Worm (Caenorhabditis elegans) whole organism, mixed stage, embryonic: ENCODE results near the gene zif-1.
A peak's percentile ranks its signal among the peaks of the same experiment; 100 is the strongest.

Experiments used
- M03D4.4 ChIP-seq: sonication (generic microtip); optimal IDR thresholded peaks from 2 replicates; lab custom pipeline; 2017; ENCODE audit warnings: mild to moderate bottlenecking, missing genetic modification characterization, missing compliant biosample characterization
- bed-3 ChIP-seq: fragments of 200-800 bp; sonication (Bioruptor generic); optimal IDR thresholded peaks from 3 replicates; lab custom pipeline; 2018; ENCODE audit warnings: mild to moderate bottlenecking, missing genetic modification characterization, moderate library complexity, missing compliant biosample characterization
- blmp-1 ChIP-seq: fragments of 150-350 bp; optimal IDR thresholded peaks from 2 replicates; lab custom pipeline; 2014; ENCODE audit warnings: missing biosample characterization, missing genetic modification characterization
- ceh-39 ChIP-seq: fragments of 150-350 bp; optimal IDR thresholded peaks from 2 replicates; lab custom pipeline; 2014; ENCODE audit warnings: missing biosample characterization, missing genetic modification characterization
- ceh-43 ChIP-seq: fragments of 200-800 bp; sonication (Bioruptor generic); optimal IDR thresholded peaks from 2 replicates; lab custom pipeline; 2018; ENCODE audit warnings: mild to moderate bottlenecking, missing genetic modification characterization, moderate library complexity, missing compliant biosample characterization
- ceh-83 ChIP-seq: fragments of 200-800 bp; sonication (Bioruptor generic); optimal IDR thresholded peaks from 2 replicates; lab custom pipeline; 2018; ENCODE audit warnings: mild to moderate bottlenecking, missing genetic modification characterization, missing compliant biosample characterization
- ces-1 ChIP-seq: fragments of 150-350 bp; optimal IDR thresholded peaks from 2 replicates; lab custom pipeline; 2014; ENCODE audit warnings: missing biosample characterization, missing genetic modification reagents, missing genetic modification characterization
- cnd-1 ChIP-seq: fragments of 200-800 bp; sonication (Bioruptor generic); optimal IDR thresholded peaks from 2 replicates; lab custom pipeline; 2018; ENCODE audit warnings: mild to moderate bottlenecking, missing genetic modification characterization, missing compliant biosample characterization
- drap-1 ChIP-seq: fragments of 200-800 bp; sonication (Bioruptor generic); optimal IDR thresholded peaks from 3 replicates; lab custom pipeline; 2018; ENCODE audit warnings: mild to moderate bottlenecking, missing genetic modification characterization, missing compliant biosample characterization
- elt-1 ChIP-seq: sonication (generic microtip); optimal IDR thresholded peaks from 2 replicates; lab custom pipeline; 2017; ENCODE audit warnings: missing genetic modification characterization, mild to moderate bottlenecking, missing compliant biosample characterization, antibody characterized with exemption, moderate library complexity, borderline replicate concordance; ENCODE audit not compliant: insufficient read depth
- flh-1 ChIP-seq: fragments of 200-800 bp; sonication (Bioruptor generic); optimal IDR thresholded peaks from 2 replicates; lab custom pipeline; 2018; ENCODE audit warnings: mild to moderate bottlenecking, missing genetic modification characterization, moderate library complexity, missing compliant biosample characterization
- ham-2 ChIP-seq: fragments of 200-800 bp; sonication (Bioruptor generic); optimal IDR thresholded peaks from 2 replicates; lab custom pipeline; 2018; ENCODE audit warnings: mild to moderate bottlenecking, missing genetic modification characterization, missing compliant biosample characterization
- hlh-1 ChIP-seq: fragments of 150-350 bp; optimal IDR thresholded peaks from 2 replicates; lab custom pipeline; 2014; ENCODE audit warnings: missing biosample characterization, missing genetic modification reagents, missing genetic modification characterization
- lin-13 ChIP-seq: fragments of 150-350 bp; optimal IDR thresholded peaks from 2 replicates; lab custom pipeline; 2014; ENCODE audit warnings: missing biosample characterization, missing genetic modification characterization
- lin-32 ChIP-seq: fragments of 200-800 bp; sonication (Bioruptor generic); optimal IDR thresholded peaks from 2 replicates; lab custom pipeline; 2018; ENCODE audit warnings: mild to moderate bottlenecking, missing genetic modification characterization, missing compliant biosample characterization
- lsy-2 ChIP-seq: fragments of 150-350 bp; optimal IDR thresholded peaks from 2 replicates; lab custom pipeline; 2014; ENCODE audit warnings: missing biosample characterization, missing genetic modification characterization
- mab-5 ChIP-seq: fragments of 150-350 bp; optimal IDR thresholded peaks from 2 replicates; lab custom pipeline; 2014; ENCODE audit warnings: missing biosample characterization, missing genetic modification characterization
- mep-1 ChIP-seq: fragments of 150-350 bp; optimal IDR thresholded peaks from 2 replicates; lab custom pipeline; 2017; ENCODE audit warnings: missing biosample characterization, missing genetic modification reagents, missing genetic modification characterization, inconsistent platforms
- nhr-2 ChIP-seq: fragments of 150-350 bp; optimal IDR thresholded peaks from 2 replicates; lab custom pipeline; 2014; ENCODE audit warnings: missing biosample characterization, missing genetic modification characterization
- nhr-237 ChIP-seq: fragments of 150-350 bp; optimal IDR thresholded peaks from 2 replicates; lab custom pipeline; 2014; ENCODE audit warnings: missing biosample characterization, missing genetic modification characterization
- nhr-28 ChIP-seq: fragments of 150-350 bp; optimal IDR thresholded peaks from 2 replicates; lab custom pipeline; 2014; ENCODE audit warnings: missing biosample characterization, missing genetic modification characterization
- pha-4 ChIP-seq: fragments of 150-350 bp; optimal IDR thresholded peaks from 2 replicates; lab custom pipeline; 2018; ENCODE audit warnings: missing biosample characterization, missing genetic modification reagents, missing genetic modification characterization
- sem-2 ChIP-seq: fragments of 200-800 bp; sonication (Bioruptor generic); optimal IDR thresholded peaks from 2 replicates; lab custom pipeline; 2018; ENCODE audit warnings: mild to moderate bottlenecking, missing genetic modification characterization, missing compliant biosample characterization
- snpc-4 ChIP-seq: fragments of 150-350 bp; optimal IDR thresholded peaks from 2 replicates; lab custom pipeline; 2014; ENCODE audit warnings: missing biosample characterization, missing genetic modification characterization
- sptf-1 ChIP-seq: sonication (generic microtip); optimal IDR thresholded peaks from 2 replicates; lab custom pipeline; 2017; ENCODE audit warnings: mild to moderate bottlenecking, missing genetic modification characterization, moderate library complexity, missing compliant biosample characterization
- unc-120 ChIP-seq: sonication (generic microtip); optimal IDR thresholded peaks from 2 replicates; lab custom pipeline; 2017; ENCODE audit warnings: missing genetic modification characterization, missing compliant biosample characterization; ENCODE audit not compliant: poor library complexity, severe bottlenecking
- unc-39 ChIP-seq: fragments of 150-350 bp; optimal IDR thresholded peaks from 2 replicates; lab custom pipeline; 2014; ENCODE audit warnings: missing biosample characterization, missing genetic modification characterization
- unc-62 ChIP-seq: fragments of 150-350 bp; optimal IDR thresholded peaks from 2 replicates; lab custom pipeline; 2014; ENCODE audit warnings: missing biosample characterization, missing genetic modification reagents, missing genetic modification characterization
- zip-8 ChIP-seq: fragments of 150-350 bp; optimal IDR thresholded peaks from 2 replicates; lab custom pipeline; 2014; ENCODE audit warnings: missing biosample characterization, missing genetic modification characterization
- ztf-11 ChIP-seq: fragments of 150-350 bp; optimal IDR thresholded peaks from 2 replicates; lab custom pipeline; 2014; ENCODE audit warnings: missing biosample characterization, missing genetic modification characterization

Gene zif-1

ce11 chrIII:9002545-9002944 lies at the start of gene zif-1, which contains the start of gene F59B2.15:
Gene zif-1, plus strand, starts transcription at chrIII:9002779.
Gene F59B2.15, minus strand, starts transcription at chrIII:9002645.
- TF ChIP-seq M03D4.4 (tag; lab: Kevin White, UChicago): no peak
- no peak for TF ChIP-seq ham-2 (GFP tag; lab: Kevin White, UChicago)
- TF ChIP-seq drap-1 (GFP tag; lab: Kevin White, UChicago): no peak
- TF ChIP-seq nhr-28 (tag; lab: Kevin White, UChicago): no peak
- no peak for TF ChIP-seq unc-120 (tag; lab: Kevin White, UChicago)
- no peak for TF ChIP-seq ztf-11
- no peak for TF ChIP-seq nhr-237 (tag; lab: Kevin White, UChicago)
- no peak for TF ChIP-seq mab-5 (tag; lab: Kevin White, UChicago)
- TF ChIP-seq flh-1 (GFP tag; lab: Kevin White, UChicago): no peak
- TF ChIP-seq nhr-2 (tag; lab: Kevin White, UChicago): no peak
- no peak for TF ChIP-seq ceh-39
- no peak for TF ChIP-seq lin-13
- no peak for TF ChIP-seq ceh-43 (GFP tag; lab: Kevin White, UChicago)
- no peak for TF ChIP-seq snpc-4
- no peak for TF ChIP-seq cnd-1 (tag; lab: Kevin White, UChicago)
- no peak for TF ChIP-seq lsy-2 (tag; lab: Kevin White, UChicago)
- no peak for TF ChIP-seq sptf-1 (tag; lab: Kevin White, UChicago)
- TF ChIP-seq ces-1 (GFP tag; lab: Kevin White, UChicago): no peak
- no peak for TF ChIP-seq ceh-83 (GFP tag; lab: Kevin White, UChicago)
- TF ChIP-seq sem-2 (GFP tag; lab: Kevin White, UChicago): no peak
- TF ChIP-seq, all 35 proteins: peak for 0

DNA sequence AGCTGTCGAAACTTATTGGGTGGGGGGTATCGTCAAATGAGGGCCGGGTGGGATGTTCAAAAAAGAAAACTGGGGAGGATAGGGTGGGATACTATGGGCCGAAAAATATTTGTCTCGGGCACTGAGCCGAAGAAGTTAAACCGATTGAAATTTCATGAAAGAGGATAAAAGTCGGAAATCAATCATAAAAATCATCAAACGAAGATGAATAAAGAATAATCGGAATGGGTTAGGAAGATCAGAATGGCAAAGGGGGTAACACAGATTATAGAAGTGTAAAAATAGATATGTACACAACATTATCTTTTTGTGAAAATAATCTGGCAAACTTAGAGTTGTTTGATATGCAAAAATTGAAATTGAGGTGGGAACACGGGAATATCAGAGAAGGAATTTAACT lies 47.0 kb upstream of the zif-1 start:
- TF ChIP-seq unc-62 (GFP tag; lab: Kevin White, UChicago) (no peak), M03D4.4 (tag; lab: Kevin White, UChicago) (no peak), ceh-83 (GFP tag; lab: Kevin White, UChicago) (no peak), unc-39 (no peak)

DNA sequence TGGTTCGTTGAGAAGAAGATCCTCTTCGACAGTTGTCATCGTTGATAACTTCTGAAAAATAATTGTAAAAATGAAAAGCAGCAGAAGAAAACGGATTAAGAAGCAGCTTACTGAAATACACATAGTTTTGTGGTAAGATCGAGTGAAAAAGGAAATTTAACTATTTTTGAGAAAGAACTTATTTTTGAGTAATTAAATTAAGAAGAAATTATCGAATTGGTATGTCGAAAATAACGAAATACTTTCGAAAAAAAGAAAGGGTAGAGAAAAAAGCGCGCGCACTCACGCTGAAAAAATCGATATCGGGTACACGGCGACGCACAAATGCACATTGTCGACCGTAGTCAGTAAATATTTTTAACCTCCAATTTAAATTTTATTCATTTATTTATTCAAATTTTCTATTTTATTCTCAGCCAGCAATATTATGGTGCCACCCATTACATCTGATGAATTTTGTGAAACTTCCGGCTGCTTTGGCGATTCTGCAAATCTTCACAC lies 46.4 kb upstream of the zif-1 start, which contains the start of the genes ZK643.5 and ZK643.2:
Gene ZK643.5 (minus strand): TSS at position 51 of the 501 bp plus-strand sequence.
Gene ZK643.2 (plus strand): TSS at position 395 of the 501 bp plus-strand sequence.
- peak; percentile 64 for TF ChIP-seq ces-1 (GFP tag; lab: Kevin White, UChicago)
- no peak for TF ChIP-seq bed-3 (GFP tag; lab: Kevin White, UChicago)
- TF ChIP-seq mep-1 (tag; lab: Kevin White, UChicago): peak; percentile 69
- no peak for TF ChIP-seq unc-62 (GFP tag; lab: Kevin White, UChicago)
- no peak for TF ChIP-seq ham-2 (GFP tag; lab: Kevin White, UChicago)
- no peak for TF ChIP-seq drap-1 (GFP tag; lab: Kevin White, UChicago)
- peak; percentile 94 for TF ChIP-seq lsy-2 (tag; lab: Kevin White, UChicago)
- TF ChIP-seq unc-39: no peak
- no peak for TF ChIP-seq lin-32
- no peak for TF ChIP-seq zip-8 (tag; lab: Kevin White, UChicago)
- peak; percentile 15 for TF ChIP-seq pha-4 (tag; lab: Kevin White, UChicago)
- no peak for TF ChIP-seq nhr-2 (tag; lab: Kevin White, UChicago)
- TF ChIP-seq elt-1 (tag; lab: Kevin White, UChicago): no peak
- TF ChIP-seq unc-120 (tag; lab: Kevin White, UChicago): no peak
- peak; percentile 97 for TF ChIP-seq ceh-39
- TF ChIP-seq lin-13: peak; percentile 23
- no peak for TF ChIP-seq mab-5 (tag; lab: Kevin White, UChicago)
- TF ChIP-seq, all 35 proteins: peak for 6

DNA sequence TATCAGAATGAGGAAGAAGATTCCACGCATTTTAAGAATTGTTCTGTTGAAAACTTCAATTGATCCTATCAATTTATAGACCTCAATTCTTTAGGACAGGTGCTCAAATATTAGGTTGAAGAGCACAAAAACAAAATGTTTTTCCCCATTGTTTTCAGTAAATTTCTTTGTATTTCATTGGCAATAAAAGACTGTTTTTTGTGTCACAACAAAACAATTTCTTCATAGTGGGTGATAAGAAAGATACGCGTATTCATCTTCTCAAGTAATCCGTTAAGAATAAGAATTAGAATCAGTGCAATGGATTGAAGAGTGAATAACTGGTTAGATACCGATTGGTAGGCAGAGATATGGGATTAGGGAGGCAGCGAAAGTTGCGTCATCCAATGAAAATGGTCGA lies 41.9 kb upstream of the zif-1 start, which contains the start of gene ZK643.6:
Gene ZK643.6 (minus strand): TSS at position 101 of the 400 bp plus-strand sequence.
- TF ChIP-seq zip-8 (tag; lab: Kevin White, UChicago) (peak; percentile 29), ceh-39 (no peak)
- TF ChIP-seq, all 35 proteins: peak for 1

DNA sequence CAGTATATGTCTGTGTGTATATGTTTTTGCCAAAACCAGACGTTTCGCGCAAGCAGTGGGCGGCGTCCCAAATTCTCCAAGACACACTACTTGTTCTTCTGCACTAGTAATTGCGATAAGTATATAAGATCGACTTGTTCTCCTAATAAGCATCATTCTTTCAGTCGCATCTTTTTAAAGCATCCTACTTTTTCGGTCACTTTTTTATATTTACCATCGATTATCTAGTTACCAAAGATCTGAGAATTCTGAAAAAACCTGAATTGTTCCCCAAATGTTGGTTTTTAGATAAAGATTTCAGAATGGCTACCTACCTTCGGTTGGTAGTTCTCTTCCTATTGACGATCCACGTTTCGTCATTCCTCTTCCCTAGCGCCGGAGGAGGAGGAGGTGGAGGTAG lies 40.6 kb upstream of the zif-1 start, which contains the start of gene grl-25:
Gene grl-25 (plus strand): TSS at position 301 of the 400 bp plus-strand sequence.
- TF ChIP-seq zip-8 (tag; lab: Kevin White, UChicago): no peak
- no peak for TF ChIP-seq cnd-1 (tag; lab: Kevin White, UChicago)
- no peak for TF ChIP-seq blmp-1 (tag; lab: Kevin White, UChicago)
- no peak for TF ChIP-seq hlh-1 (tag; lab: Kevin White, UChicago)
- no peak for TF ChIP-seq ceh-83 (GFP tag; lab: Kevin White, UChicago)
- no peak for TF ChIP-seq elt-1 (tag; lab: Kevin White, UChicago)
